Worm (Caenorhabditis elegans) whole organism, L2 larva: ENCODE data around the gene mbl-1.
A peak's percentile ranks its signal among the peaks of the same experiment; 100 is the strongest.

Experiments used
- C34F6.9 ChIP-seq: fragments of 150-350 bp; optimal IDR thresholded peaks from 2 replicates; lab custom pipeline; 2014; ENCODE audit warnings: missing biosample characterization, missing genetic modification characterization
- F13H6.1 ChIP-seq: sonication (generic microtip); optimal IDR thresholded peaks from 2 replicates; lab custom pipeline; 2016; ENCODE audit warnings: missing genetic modification characterization, missing compliant biosample characterization
- R02D3.7 ChIP-seq: fragments of 150-350 bp; optimal IDR thresholded peaks from 2 replicates; lab custom pipeline; 2014; ENCODE audit warnings: missing biosample characterization, missing genetic modification characterization
- ZK546.5 ChIP-seq: sonication (generic microtip); optimal IDR thresholded peaks from 2 replicates; lab custom pipeline; 2017; ENCODE audit warnings: missing biosample characterization, missing genetic modification characterization
- alr-1 ChIP-seq: fragments of 150-350 bp; optimal IDR thresholded peaks from 2 replicates; lab custom pipeline; 2014; ENCODE audit warnings: missing biosample characterization, missing genetic modification characterization
- ama-1 ChIP-seq: fragments of 150-350 bp; optimal IDR thresholded peaks from 2 replicates; lab custom pipeline; 2018; ENCODE audit warnings: inconsistent platforms
- blmp-1 ChIP-seq: sonication (generic microtip); optimal IDR thresholded peaks from 2 replicates; lab custom pipeline; 2017; ENCODE audit warnings: missing genetic modification characterization, mild to moderate bottlenecking, missing compliant biosample characterization, antibody characterized with exemption, moderate library complexity; ENCODE audit not compliant: insufficient read depth
- ceh-82 ChIP-seq: fragments of 150-350 bp; optimal IDR thresholded peaks from 2 replicates; lab custom pipeline; 2014; ENCODE audit warnings: missing biosample characterization, missing genetic modification characterization
- crh-2 ChIP-seq: sonication (generic microtip); optimal IDR thresholded peaks from 2 replicates; lab custom pipeline; 2017; ENCODE audit warnings: missing biosample characterization, missing genetic modification characterization
- dmd-4 ChIP-seq: sonication (generic microtip); optimal IDR thresholded peaks from 2 replicates; lab custom pipeline; 2017; ENCODE audit warnings: missing biosample characterization, missing genetic modification characterization
- elt-1 ChIP-seq: fragments of 150-350 bp; optimal IDR thresholded peaks from 2 replicates; lab custom pipeline; 2014; ENCODE audit warnings: missing biosample characterization, missing genetic modification characterization
- elt-3 ChIP-seq: sonication (generic microtip); optimal IDR thresholded peaks from 2 replicates; lab custom pipeline; 2017; ENCODE audit warnings: missing biosample characterization, missing genetic modification characterization
- fos-1 ChIP-seq: fragments of 150-350 bp; optimal IDR thresholded peaks from 2 replicates; lab custom pipeline; 2014; ENCODE audit warnings: missing biosample characterization, missing genetic modification characterization
- gmeb-1 ChIP-seq: fragments of 150-350 bp; optimal IDR thresholded peaks from 2 replicates; lab custom pipeline; 2014; ENCODE audit warnings: missing biosample characterization, missing genetic modification characterization
- lin-11 ChIP-seq: fragments of 150-350 bp; sonication (generic microtip); optimal IDR thresholded peaks from 2 replicates; lab custom pipeline; 2014; ENCODE audit warnings: missing biosample characterization, missing genetic modification characterization, inconsistent platforms, mixed read lengths
- lin-13 ChIP-seq: fragments of 150-350 bp; optimal IDR thresholded peaks from 2 replicates; lab custom pipeline; 2014; ENCODE audit warnings: missing biosample characterization, missing genetic modification reagents, missing genetic modification characterization
- lin-39 ChIP-seq: fragments of 150-350 bp; optimal IDR thresholded peaks from 2 replicates; lab custom pipeline; 2014; ENCODE audit warnings: missing biosample characterization, missing genetic modification reagents, missing genetic modification characterization
- lsy-2 ChIP-seq, 2 experiments: fragments of 150-350 bp in 1 of 2; sonication (generic microtip) in 1 of 2; optimal IDR thresholded peaks; 2 replicates each; lab custom pipeline; 2014 to 2017; ENCODE audit warnings: missing biosample characterization in 2 of 2, missing genetic modification characterization in 2 of 2
- mab-5 ChIP-seq: fragments of 150-350 bp; optimal IDR thresholded peaks from 2 replicates; lab custom pipeline; 2014; ENCODE audit warnings: missing biosample characterization, missing genetic modification characterization
- mbf-1 ChIP-seq: sonication (generic microtip); optimal IDR thresholded peaks from 2 replicates; lab custom pipeline; 2017; ENCODE audit warnings: missing biosample characterization, missing genetic modification characterization
- nhr-10 ChIP-seq: sonication (generic microtip); optimal IDR thresholded peaks from 2 replicates; lab custom pipeline; 2017; ENCODE audit warnings: missing biosample characterization, missing genetic modification characterization
- nhr-11 ChIP-seq: fragments of 150-350 bp; optimal IDR thresholded peaks from 2 replicates; lab custom pipeline; 2014; ENCODE audit warnings: missing biosample characterization, missing genetic modification characterization
- nhr-12 ChIP-seq: fragments of 150-350 bp; optimal IDR thresholded peaks from 2 replicates; lab custom pipeline; 2014; ENCODE audit warnings: missing biosample characterization, missing genetic modification characterization
- nhr-129 ChIP-seq: fragments of 150-350 bp; optimal IDR thresholded peaks from 2 replicates; lab custom pipeline; 2014; ENCODE audit warnings: missing biosample characterization, missing genetic modification characterization
- nhr-23 ChIP-seq: fragments of 150-350 bp; optimal IDR thresholded peaks from 2 replicates; lab custom pipeline; 2014; ENCODE audit warnings: missing biosample characterization, missing genetic modification reagents, missing genetic modification characterization
- nhr-77 ChIP-seq: fragments of 150-350 bp; optimal IDR thresholded peaks from 2 replicates; lab custom pipeline; 2014; ENCODE audit warnings: missing biosample characterization, missing genetic modification characterization
- peb-1 ChIP-seq: fragments of 150-350 bp; optimal IDR thresholded peaks from 2 replicates; lab custom pipeline; 2014; ENCODE audit warnings: missing biosample characterization, missing genetic modification characterization
- sem-4 ChIP-seq: fragments of 150-350 bp; optimal IDR thresholded peaks from 2 replicates; lab custom pipeline; 2014; ENCODE audit warnings: missing biosample characterization, missing genetic modification reagents, missing genetic modification characterization
- skn-1 ChIP-seq: sonication (generic microtip); optimal IDR thresholded peaks from 2 replicates; lab custom pipeline; 2017; ENCODE audit warnings: missing biosample characterization, missing genetic modification characterization
- sma-9 ChIP-seq, 2 experiments: fragments of 150-350 bp in 1 of 2; sonication (generic microtip) in 1 of 2; optimal IDR thresholded peaks; 2 replicates each; lab custom pipeline; 2014 to 2016; ENCODE audit warnings: missing genetic modification characterization in 2 of 2, mild to moderate bottlenecking in 1 of 2, missing biosample characterization in 1 of 2, missing compliant biosample characterization in 1 of 2, missing genetic modification reagents in 1 of 2, moderate library complexity in 1 of 2
- unc-55 ChIP-seq: fragments of 150-350 bp; sonication (generic microtip); optimal IDR thresholded peaks from 3 replicates; lab custom pipeline; 2014; ENCODE audit warnings: missing biosample characterization, missing genetic modification reagents, missing genetic modification characterization
- zag-1 ChIP-seq: fragments of 150-350 bp; optimal IDR thresholded peaks from 2 replicates; lab custom pipeline; 2014; ENCODE audit warnings: missing biosample characterization, missing genetic modification characterization
- ztf-1 ChIP-seq: fragments of 200-800 bp; sonication (Bioruptor generic); conservative IDR thresholded peaks from 2 replicates; pipeline ENCODE4 v1.3.6; 2022; ENCODE audit warnings: missing genetic modification characterization, missing compliant biosample characterization
- ztf-11 ChIP-seq: sonication (generic microtip); optimal IDR thresholded peaks from 2 replicates; lab custom pipeline; 2017; ENCODE audit warnings: missing biosample characterization, missing genetic modification characterization

mbl-1 gene

ce11 chrX:16961387-16961786, 17.0 kb upstream of the mbl-1 start (continued):
- no peak for TF ChIP-seq mbf-1
- TF ChIP-seq ztf-1 (GFP tag; lab: Robert Waterston, UW): no peak
- TF ChIP-seq crh-2: peak; percentile 93
- no peak for TF ChIP-seq elt-3 (tag; lab: Kevin White, UChicago)
- peak; percentile 52 for TF ChIP-seq mab-5 (tag; lab: Kevin White, UChicago)
- peak; percentile 95 for TF ChIP-seq unc-55 (GFP tag; lab: Kevin White, UChicago)
- peak; percentile 88 for TF ChIP-seq lin-11 (tag; lab: Kevin White, UChicago)
- TF ChIP-seq lin-39 (tag; lab: Kevin White, UChicago): peak; percentile 76
- TF ChIP-seq fos-1 (tag; lab: Kevin White, UChicago): peak; percentile 90
- TF ChIP-seq, all 48 proteins: peak for 27

ce11 chrX:16962640-16963039, 15.8 kb upstream of the mbl-1 start:
- TF ChIP-seq lin-13 (GFP tag; lab: Kevin White, UChicago): no peak
- TF ChIP-seq dmd-4: no peak
- no peak for TF ChIP-seq skn-1 (tag; lab: Kevin White, UChicago)
- no peak for TF ChIP-seq blmp-1
- TF ChIP-seq ama-1: no peak
- TF ChIP-seq lin-11 (tag; lab: Kevin White, UChicago): no peak
- TF ChIP-seq gmeb-1: no peak
- no peak for TF ChIP-seq R02D3.7 (tag; lab: Kevin White, UChicago)
- no peak for TF ChIP-seq elt-1 (tag; lab: Kevin White, UChicago)

ce11 chrX:16963519-16963971, 14.9 kb upstream of the mbl-1 start, which contains the start of the genes F52G3.1 and F52G3.7:
F52G3.1 (plus strand) TSS chrX:16963871.
F52G3.7 (plus strand) TSS chrX:16963921.
- TF ChIP-seq nhr-12 (tag; lab: Kevin White, UChicago): no peak
- TF ChIP-seq fos-1 (tag; lab: Kevin White, UChicago): peak; percentile 69

ce11 chrX:16965888-16966287, 12.5 kb upstream of the mbl-1 start:
- TF ChIP-seq crh-2: no peak
- TF ChIP-seq ZK546.5 (tag; lab: Kevin White, UChicago): no peak
- no peak for TF ChIP-seq unc-55 (GFP tag; lab: Kevin White, UChicago)
- TF ChIP-seq elt-3 (tag; lab: Kevin White, UChicago): no peak
- TF ChIP-seq nhr-129 (tag; lab: Kevin White, UChicago): no peak
- no peak for TF ChIP-seq dmd-4
- no peak for TF ChIP-seq ceh-82 (tag; lab: Kevin White, UChicago)
- TF ChIP-seq C34F6.9 (tag; lab: Kevin White, UChicago): no peak
- no peak for TF ChIP-seq ama-1
- TF ChIP-seq lin-13 (GFP tag; lab: Kevin White, UChicago): no peak
- no peak for TF ChIP-seq sma-9 (GFP tag; optimal IDR thresholded peaks at IDR 0.05; lab: Kevin White, UChicago)
- no peak for TF ChIP-seq sma-9 (tag; optimal IDR thresholded peaks at IDR 0.05; lab: Kevin White, UChicago)
- TF ChIP-seq nhr-12 (tag; lab: Kevin White, UChicago): no peak
- no peak for TF ChIP-seq nhr-23
- no peak for TF ChIP-seq peb-1
- TF ChIP-seq ztf-11 (tag; lab: Kevin White, UChicago): no peak
- no peak for TF ChIP-seq F13H6.1
- TF ChIP-seq lin-11 (tag; lab: Kevin White, UChicago): no peak
- TF ChIP-seq nhr-77 (tag; lab: Kevin White, UChicago): no peak
- no peak for TF ChIP-seq skn-1 (tag; lab: Kevin White, UChicago)

- no peak for TF ChIP-seq mab-5 (tag; lab: Kevin White, UChicago)
- TF ChIP-seq alr-1 (tag; lab: Kevin White, UChicago): no peak
- no peak for TF ChIP-seq zag-1 (tag; lab: Kevin White, UChicago)
- TF ChIP-seq nhr-12 (tag; lab: Kevin White, UChicago): no peak
- TF ChIP-seq ZK546.5 (tag; lab: Kevin White, UChicago): no peak
- no peak for TF ChIP-seq C34F6.9 (tag; lab: Kevin White, UChicago)
- TF ChIP-seq lsy-2 (tag; optimal IDR thresholded peaks at IDR 0.05; lab: Kevin White, UChicago): no peak
- no peak for TF ChIP-seq sem-4 (tag; lab: Kevin White, UChicago)
- no peak for TF ChIP-seq nhr-129 (tag; lab: Kevin White, UChicago)
- no peak for TF ChIP-seq lin-11 (tag; lab: Kevin White, UChicago)
- TF ChIP-seq nhr-10 (tag; lab: Kevin White, UChicago): no peak
- no peak for TF ChIP-seq ztf-11 (tag; lab: Kevin White, UChicago)
- TF ChIP-seq skn-1 (tag; lab: Kevin White, UChicago): no peak
- TF ChIP-seq R02D3.7 (tag; lab: Kevin White, UChicago): no peak
- TF ChIP-seq nhr-11: no peak
- no peak for TF ChIP-seq ama-1
- TF ChIP-seq ceh-82 (tag; lab: Kevin White, UChicago): no peak
- no peak for TF ChIP-seq F13H6.1
These were observed 10.6 kb upstream of the mbl-1 start for ce11 chrX:16967813-16968212.
